Worm (Caenorhabditis elegans) whole organism, L3 larva: Measurements from ENCODE around the gene ztf-8.

Source experiments
- R02D3.7 ChIP-seq: fragments of 150-350 bp; optimal IDR thresholded peaks from 2 replicates; lab custom pipeline; 2014; ENCODE audit warnings: missing biosample characterization, missing genetic modification characterization
- ZK546.5 ChIP-seq: sonication (generic microtip); optimal IDR thresholded peaks from 2 replicates; lab custom pipeline; 2017; ENCODE audit warnings: missing biosample characterization, missing genetic modification characterization
- aly-2 ChIP-seq: fragments of 150-350 bp; optimal IDR thresholded peaks from 2 replicates; lab custom pipeline; 2014; ENCODE audit warnings: missing biosample characterization, missing genetic modification characterization
- ama-1 ChIP-seq: fragments of 150-350 bp; optimal IDR thresholded peaks from 2 replicates; lab custom pipeline; 2018
- ceh-28 ChIP-seq: fragments of 150-350 bp; optimal IDR thresholded peaks from 2 replicates; lab custom pipeline; 2014; ENCODE audit warnings: missing biosample characterization, missing genetic modification reagents, missing genetic modification characterization
- ceh-82 ChIP-seq: fragments of 150-350 bp; optimal IDR thresholded peaks from 2 replicates; lab custom pipeline; 2014; ENCODE audit warnings: missing biosample characterization, missing genetic modification characterization
- ceh-9 ChIP-seq: sonication (generic microtip); optimal IDR thresholded peaks from 2 replicates; lab custom pipeline; 2018; ENCODE audit warnings: missing biosample characterization, missing genetic modification characterization
- daf-12 ChIP-seq: fragments of 150-350 bp; optimal IDR thresholded peaks from 2 replicates; lab custom pipeline; 2014; ENCODE audit warnings: missing biosample characterization, missing genetic modification reagents, missing genetic modification characterization
- egl-27 ChIP-seq: sonication (generic microtip); optimal IDR thresholded peaks from 4 replicates; lab custom pipeline; 2017; ENCODE audit warnings: missing biosample characterization, missing genetic modification reagents, missing genetic modification characterization
- egl-5 ChIP-seq: fragments of 150-350 bp; optimal IDR thresholded peaks from 2 replicates; lab custom pipeline; 2017; ENCODE audit warnings: missing biosample characterization, missing genetic modification reagents, missing genetic modification characterization, inconsistent platforms
- elt-2 ChIP-seq: sonication (generic microtip); optimal IDR thresholded peaks from 2 replicates; lab custom pipeline; 2016; ENCODE audit warnings: missing genetic modification reagents, mild to moderate bottlenecking, missing genetic modification characterization, missing compliant biosample characterization
- elt-3 ChIP-seq, 3 experiments: fragments of 150-350 bp in 1 of 3; sonication (generic microtip) in 2 of 3; optimal IDR thresholded peaks; 2 replicates in 2 of 3; 4 replicates in 1 of 3; lab custom pipeline; 2014 to 2017; ENCODE audit warnings: missing biosample characterization in 3 of 3, missing genetic modification characterization in 3 of 3
- eor-1 ChIP-seq, 2 experiments: fragments of 150-350 bp; optimal IDR thresholded peaks; 2 replicates each; lab custom pipeline; 2014 to 2018; ENCODE audit warnings: missing biosample characterization in 2 of 2, missing genetic modification characterization in 2 of 2
- fkh-10 ChIP-seq: sonication (generic microtip); optimal IDR thresholded peaks from 2 replicates; lab custom pipeline; 2017; ENCODE audit warnings: missing biosample characterization, missing genetic modification reagents, missing genetic modification characterization
- fkh-2 ChIP-seq: fragments of 150-350 bp; optimal IDR thresholded peaks from 2 replicates; lab custom pipeline; 2014; ENCODE audit warnings: missing biosample characterization, missing genetic modification reagents, missing genetic modification characterization
- fos-1 ChIP-seq: fragments of 150-350 bp; optimal IDR thresholded peaks from 2 replicates; lab custom pipeline; 2014; ENCODE audit warnings: missing biosample characterization, missing genetic modification characterization
- hmg-11 ChIP-seq: sonication (generic microtip); optimal IDR thresholded peaks from 2 replicates; lab custom pipeline; 2016; ENCODE audit warnings: missing genetic modification characterization, missing compliant biosample characterization
- jun-1 ChIP-seq: fragments of 150-350 bp; optimal IDR thresholded peaks from 2 replicates; lab custom pipeline; 2014; ENCODE audit warnings: missing biosample characterization, missing genetic modification reagents, missing genetic modification characterization
- lin-15B ChIP-seq: fragments of 150-350 bp; optimal IDR thresholded peaks from 2 replicates; lab custom pipeline; 2014; ENCODE audit warnings: missing biosample characterization, missing genetic modification characterization
- lin-39 ChIP-seq: fragments of 150-350 bp; optimal IDR thresholded peaks from 2 replicates; lab custom pipeline; 2018; ENCODE audit warnings: missing biosample characterization, missing genetic modification reagents, missing genetic modification characterization
- lsy-12 ChIP-seq: sonication (generic microtip); optimal IDR thresholded peaks from 2 replicates; lab custom pipeline; 2016; ENCODE audit warnings: mild to moderate bottlenecking, missing genetic modification characterization, missing compliant biosample characterization
- mdl-1 ChIP-seq: fragments of 150-350 bp; optimal IDR thresholded peaks from 2 replicates; lab custom pipeline; 2014; ENCODE audit warnings: missing biosample characterization, missing genetic modification characterization
- nfya-1 ChIP-seq: sonication (generic microtip); optimal IDR thresholded peaks from 2 replicates; lab custom pipeline; 2017; ENCODE audit warnings: missing genetic modification characterization, mild to moderate bottlenecking, missing compliant biosample characterization, antibody characterized with exemption, moderate library complexity; ENCODE audit not compliant: insufficient read depth
- nhr-11 ChIP-seq: fragments of 150-350 bp; optimal IDR thresholded peaks from 2 replicates; lab custom pipeline; 2014; ENCODE audit warnings: missing biosample characterization, missing genetic modification characterization
- nhr-12 ChIP-seq: fragments of 150-350 bp; optimal IDR thresholded peaks from 2 replicates; lab custom pipeline; 2014; ENCODE audit warnings: missing biosample characterization, missing genetic modification characterization
- nhr-23 ChIP-seq: fragments of 150-350 bp; optimal IDR thresholded peaks from 2 replicates; lab custom pipeline; 2014; ENCODE audit warnings: missing biosample characterization, missing genetic modification reagents, missing genetic modification characterization
- nhr-237 ChIP-seq: fragments of 150-350 bp; optimal IDR thresholded peaks from 2 replicates; lab custom pipeline; 2014; ENCODE audit warnings: missing biosample characterization, missing genetic modification characterization
- nhr-25 ChIP-seq: sonication (generic microtip); optimal IDR thresholded peaks from 2 replicates; lab custom pipeline; 2017; ENCODE audit warnings: missing biosample characterization, missing genetic modification characterization
- nhr-28 ChIP-seq: fragments of 150-350 bp; optimal IDR thresholded peaks from 2 replicates; lab custom pipeline; 2014; ENCODE audit warnings: missing biosample characterization, missing genetic modification characterization
- nhr-43 ChIP-seq: sonication (generic microtip); optimal IDR thresholded peaks from 2 replicates; lab custom pipeline; 2016; ENCODE audit warnings: mild to moderate bottlenecking, missing genetic modification characterization, missing compliant biosample characterization; ENCODE audit not compliant: poor library complexity, severe bottlenecking
- nhr-67 ChIP-seq: fragments of 150-350 bp; optimal IDR thresholded peaks from 2 replicates; lab custom pipeline; 2014; ENCODE audit warnings: missing biosample characterization, missing genetic modification characterization
- nhr-76 ChIP-seq: fragments of 150-350 bp; sonication (generic microtip); optimal IDR thresholded peaks from 5 replicates; lab custom pipeline; 2014; ENCODE audit warnings: missing biosample characterization, missing genetic modification characterization
- nhr-77 ChIP-seq: fragments of 150-350 bp; optimal IDR thresholded peaks from 2 replicates; lab custom pipeline; 2014; ENCODE audit warnings: missing biosample characterization, missing genetic modification characterization
- pha-4 ChIP-seq: fragments of 150-350 bp; optimal IDR thresholded peaks from 2 replicates; lab custom pipeline; 2014; ENCODE audit warnings: missing biosample characterization, missing genetic modification reagents, missing genetic modification characterization
- pqm-1 ChIP-seq: fragments of 150-350 bp; optimal IDR thresholded peaks from 2 replicates; lab custom pipeline; 2017; ENCODE audit warnings: missing biosample characterization, missing genetic modification characterization, inconsistent platforms
- sea-2 ChIP-seq: fragments of 150-350 bp; sonication (generic microtip); optimal IDR thresholded peaks from 4 replicates; lab custom pipeline; 2014; ENCODE audit warnings: missing biosample characterization, missing genetic modification reagents, missing genetic modification characterization
- skn-1 ChIP-seq: fragments of 150-350 bp; optimal IDR thresholded peaks from 2 replicates; lab custom pipeline; 2014; ENCODE audit warnings: missing biosample characterization, missing genetic modification characterization
- snpc-4 ChIP-seq: fragments of 150-350 bp; optimal IDR thresholded peaks from 2 replicates; lab custom pipeline; 2014; ENCODE audit warnings: missing biosample characterization, missing genetic modification characterization
- tbx-2 ChIP-seq: sonication (generic microtip); optimal IDR thresholded peaks from 2 replicates; lab custom pipeline; 2016; ENCODE audit warnings: mild to moderate bottlenecking, missing genetic modification characterization, missing compliant biosample characterization
- unc-39 ChIP-seq: sonication (generic microtip); optimal IDR thresholded peaks from 4 replicates; lab custom pipeline; 2017; ENCODE audit warnings: missing biosample characterization, missing genetic modification characterization
- unc-62 ChIP-seq: fragments of 150-350 bp; sonication (generic microtip); optimal IDR thresholded peaks from 4 replicates; lab custom pipeline; 2014; ENCODE audit warnings: missing biosample characterization, missing genetic modification reagents, missing genetic modification characterization
- zag-1 ChIP-seq: fragments of 150-350 bp; optimal IDR thresholded peaks from 2 replicates; lab custom pipeline; 2014; ENCODE audit warnings: missing biosample characterization, missing genetic modification characterization
- ztf-11 ChIP-seq: fragments of 150-350 bp; optimal IDR thresholded peaks from 2 replicates; lab custom pipeline; 2014; ENCODE audit warnings: missing biosample characterization, missing genetic modification characterization
- ztf-4 ChIP-seq: fragments of 150-350 bp; optimal IDR thresholded peaks from 2 replicates; lab custom pipeline; 2014; ENCODE audit warnings: missing biosample characterization, missing genetic modification characterization

The ztf-8 gene

DNA sequence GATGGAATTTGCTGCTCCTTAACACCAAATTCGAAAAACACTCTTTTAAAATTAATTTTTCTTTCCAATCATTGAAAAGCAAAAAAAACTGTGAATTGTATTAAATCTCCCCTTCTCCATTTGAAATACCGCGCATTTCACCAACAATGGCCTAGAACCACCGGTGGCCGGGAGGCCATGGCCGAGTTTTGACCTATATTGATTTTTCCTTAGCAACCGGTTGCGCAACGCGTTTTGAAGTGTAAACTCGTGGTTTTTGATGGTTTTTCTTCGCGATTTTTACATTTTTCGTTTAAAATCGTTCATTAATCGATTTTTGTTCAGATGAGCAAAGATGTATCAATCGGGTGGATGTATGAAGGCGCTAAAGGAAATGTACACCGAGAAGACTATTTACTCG lies 35.0 kb upstream of the ztf-8 start, which contains the start of gene mog-3 (continued):
- TF ChIP-seq mdl-1 (tag; lab: Kevin White, UChicago), result no peak
- TF ChIP-seq elt-3 (tag; optimal IDR thresholded peaks at IDR 0.05; lab: Kevin White, UChicago), result no peak
- TF ChIP-seq R02D3.7 (tag; lab: Kevin White, UChicago), result no peak
- no peak for TF ChIP-seq zag-1 (tag; lab: Kevin White, UChicago)
- TF ChIP-seq ceh-82 (tag; lab: Kevin White, UChicago), result no peak

DNA sequence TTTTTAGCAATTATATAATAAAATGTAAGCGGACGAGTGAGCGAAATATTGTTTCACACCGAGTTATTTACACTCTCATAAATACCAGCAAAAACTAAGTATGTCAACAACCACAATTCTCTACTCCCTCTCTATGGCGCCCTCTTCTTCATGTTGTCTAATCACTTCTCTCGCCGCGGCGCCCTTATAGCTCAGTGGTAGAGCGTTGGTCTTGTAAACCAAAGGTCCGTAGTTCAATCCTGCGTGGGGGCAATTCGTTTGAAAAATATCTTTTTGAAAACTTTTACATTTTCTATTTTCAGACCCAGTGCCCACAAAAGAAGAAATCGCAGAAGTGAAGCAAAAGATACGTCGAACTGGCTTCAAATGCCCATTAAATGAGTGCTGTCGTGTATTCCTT lies 32.5 kb upstream of the ztf-8 start:
- TF ChIP-seq nhr-11 (tag; lab: Kevin White, UChicago) (no peak), snpc-4 (no peak), nhr-77 (no peak), ztf-4 (tag; lab: Kevin White, UChicago) (peak; percentile 15), sea-2 (GFP tag; lab: Kevin White, UChicago) (no peak), nhr-76 (tag; lab: Kevin White, UChicago) (no peak), egl-5 (tag; lab: Kevin White, UChicago) (no peak), nhr-67 (no peak), fkh-2 (tag; lab: Kevin White, UChicago) (no peak), lin-15B (peak; percentile 31), ama-1 (lab: Kevin White, UChicago) (no peak), aly-2 (tag; lab: Kevin White, UChicago) (no peak), nhr-23 (tag; lab: Kevin White, UChicago) (peak; percentile 23), unc-62 (GFP tag; lab: Kevin White, UChicago) (no peak), fkh-10 (GFP tag; lab: Kevin White, UChicago) (no peak), nhr-12 (tag; lab: Kevin White, UChicago) (no peak), jun-1 (no peak), tbx-2 (tag; lab: Kevin White, UChicago) (peak; percentile 60), ceh-82 (tag; lab: Kevin White, UChicago) (peak; percentile 11), nhr-237 (no peak), ceh-28 (no peak), nhr-43 (tag; lab: Kevin White, UChicago) (peak; percentile 81), lsy-12 (tag; lab: Kevin White, UChicago) (peak; percentile 63), R02D3.7 (tag; lab: Kevin White, UChicago) (peak; percentile 20), lin-39 (no peak), ztf-11 (tag; lab: Kevin White, UChicago) (no peak), nfya-1 (tag; lab: Kevin White, UChicago) (peak; percentile 40), elt-3 (tag; optimal IDR thresholded peaks at IDR 0.05; lab: Kevin White, UChicago) (no peak), ZK546.5 (tag; lab: Kevin White, UChicago) (no peak), egl-27 (tag; lab: Kevin White, UChicago) (peak; percentile 21), daf-12 (tag; lab: Kevin White, UChicago) (no peak), fos-1 (tag; lab: Kevin White, UChicago) (no peak), ceh-9 (no peak), mdl-1 (tag; lab: Kevin White, UChicago) (no peak), pha-4 (tag; lab: Kevin White, UChicago) (peak; percentile 88), hmg-11 (tag; lab: Kevin White, UChicago) (peak; percentile 87), elt-2 (tag; lab: Kevin White, UChicago) (peak; percentile 27), nhr-25 (peak; percentile 32), skn-1 (peak; percentile 23), pqm-1 (tag; lab: Kevin White, UChicago) (no peak), nhr-28 (no peak), eor-1 (tag; optimal IDR thresholded peaks at IDR 0.05; lab: Kevin White, UChicago) (no peak), unc-39 (no peak)
